Worm (Caenorhabditis elegans) whole organism, dauer: ENCODE data around the gene ugt-55.

Source experiments
- unc-62 ChIP-seq: sonication (generic microtip); optimal IDR thresholded peaks from 2 replicates; lab custom pipeline; 2017; ENCODE audit warnings: missing biosample characterization, missing genetic modification reagents, missing genetic modification characterization

The ugt-55 gene

DNA sequence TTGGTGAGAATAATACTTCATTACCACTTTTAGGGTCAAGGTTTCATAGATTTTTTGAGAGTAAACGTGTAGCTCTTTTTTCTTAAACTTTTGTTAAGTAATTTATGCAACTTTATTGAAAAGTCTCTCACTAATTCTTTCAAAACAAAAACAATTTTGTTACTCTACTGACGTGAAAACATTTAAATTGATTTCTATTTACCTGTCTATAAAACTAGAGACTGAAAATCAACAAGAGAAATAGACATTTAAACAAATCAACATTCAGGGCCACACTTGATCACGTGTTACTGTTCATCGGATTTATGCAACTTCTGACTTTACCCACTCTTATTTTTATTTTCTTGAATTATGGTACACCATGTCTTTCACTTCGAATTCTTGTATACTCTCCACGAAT lies at the start of gene ugt-55:
Gene ugt-55 (plus strand): TSS at position 301 of the 400 bp plus-strand sequence.
- TF ChIP-seq unc-62 (GFP tag; lab: Kevin White, UChicago): no peak

DNA sequence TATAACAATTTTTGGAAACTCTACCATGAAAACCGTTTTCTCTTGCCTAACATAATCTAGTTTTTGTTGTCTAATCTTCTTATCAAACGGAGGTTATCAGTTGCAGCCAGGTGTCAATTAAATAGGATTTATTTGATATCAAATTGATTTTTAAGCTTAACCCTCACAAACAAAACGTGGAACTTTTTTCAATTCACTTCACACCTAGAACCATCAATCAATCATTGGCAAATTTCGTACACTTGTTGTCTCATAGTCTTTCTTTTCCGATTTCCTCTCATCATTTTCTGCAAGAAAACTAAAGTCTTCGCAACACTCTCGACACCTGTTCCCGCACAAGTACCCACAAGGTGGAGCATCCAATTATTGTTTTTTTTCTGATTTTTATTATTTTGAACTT lies 47.8 kb upstream of the ugt-55 start:
- TF ChIP-seq unc-62 (GFP tag; lab: Kevin White, UChicago): no peak

DNA sequence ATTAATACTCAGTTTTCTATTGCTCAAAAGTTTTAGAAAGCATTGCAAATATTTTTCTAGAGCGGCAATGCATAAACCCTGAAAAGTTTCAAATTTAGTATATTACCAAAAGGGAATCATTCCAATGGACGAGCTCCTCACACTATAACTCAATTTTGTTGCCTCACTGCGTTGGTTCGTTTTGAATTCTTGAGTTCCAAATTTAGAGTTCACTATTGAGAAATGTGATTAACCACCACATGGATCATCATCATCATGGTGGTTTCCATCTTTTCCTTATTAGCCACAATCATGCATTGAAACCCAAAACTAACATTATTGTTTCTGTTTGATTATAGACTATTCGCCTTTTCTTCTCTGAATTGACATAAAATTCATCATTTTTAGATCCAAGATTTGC lies 46.5 kb upstream of the ugt-55 start:
- no peak for TF ChIP-seq unc-62 (GFP tag; lab: Kevin White, UChicago)

DNA sequence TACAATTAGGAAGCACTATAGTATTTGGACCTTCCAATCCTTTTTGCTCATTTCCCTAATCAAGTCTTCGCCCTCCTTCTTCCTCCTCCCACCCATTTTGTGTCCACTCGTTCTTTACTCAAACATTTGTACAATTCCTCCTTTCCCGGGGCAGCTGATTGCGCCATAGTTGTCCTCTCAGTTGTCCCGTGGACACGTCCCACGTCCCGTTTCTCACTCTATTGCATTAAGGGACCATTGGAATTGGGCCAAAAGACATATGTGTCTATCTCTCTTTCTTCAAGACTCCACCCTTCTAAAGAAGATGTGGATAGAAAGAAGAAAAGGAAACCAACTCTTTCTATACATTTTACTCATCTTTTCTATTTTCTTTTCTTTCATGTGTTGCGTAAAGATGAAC lies 45.4 kb upstream of the ugt-55 start:
- TF ChIP-seq unc-62 (GFP tag; lab: Kevin White, UChicago): no peak

DNA sequence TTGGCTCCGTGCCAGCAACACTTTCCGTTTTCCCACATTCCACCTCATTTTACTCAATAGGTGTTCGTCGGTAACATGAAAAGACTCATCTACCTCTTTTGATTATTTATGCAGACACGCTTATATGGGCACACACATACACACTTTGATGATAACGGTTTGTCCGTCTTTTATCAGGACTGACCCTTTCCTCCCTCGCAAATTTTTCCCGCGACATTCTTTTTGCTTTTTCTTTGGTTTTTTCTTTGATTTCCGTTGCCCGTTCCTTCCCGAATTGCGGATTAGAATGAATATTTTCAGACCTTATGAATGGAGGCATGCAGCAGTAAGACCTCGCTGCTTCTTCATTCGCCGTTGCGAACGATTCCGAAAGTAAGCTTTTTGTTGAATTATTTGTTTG lies 43.5 kb upstream of the ugt-55 start, which contains the start of gene vab-8:
Gene vab-8 (plus strand): TSS at position 301 of the 400 bp plus-strand sequence.
- no peak for TF ChIP-seq unc-62 (GFP tag; lab: Kevin White, UChicago)

DNA sequence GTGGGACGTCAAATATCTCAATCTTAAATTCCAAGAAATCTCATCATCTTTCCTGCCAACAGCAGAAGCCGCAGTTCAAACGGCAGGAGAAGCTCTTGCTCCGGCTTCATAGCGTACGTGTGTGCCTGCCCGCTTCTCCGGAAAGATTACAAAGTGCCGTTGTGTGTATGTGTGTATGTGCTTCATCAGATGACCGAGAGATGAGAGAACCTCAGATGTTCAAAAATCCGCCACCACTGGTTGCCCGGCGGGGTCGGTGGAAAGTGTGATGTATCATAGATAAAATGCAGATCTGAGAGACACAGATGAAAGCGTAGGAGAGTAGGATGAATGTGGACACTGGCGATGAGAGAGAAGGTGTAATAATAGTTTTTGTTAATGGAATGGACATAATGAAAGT lies 23.1 kb upstream of the ugt-55 start:
- TF ChIP-seq unc-62 (GFP tag; lab: Kevin White, UChicago): no peak

DNA sequence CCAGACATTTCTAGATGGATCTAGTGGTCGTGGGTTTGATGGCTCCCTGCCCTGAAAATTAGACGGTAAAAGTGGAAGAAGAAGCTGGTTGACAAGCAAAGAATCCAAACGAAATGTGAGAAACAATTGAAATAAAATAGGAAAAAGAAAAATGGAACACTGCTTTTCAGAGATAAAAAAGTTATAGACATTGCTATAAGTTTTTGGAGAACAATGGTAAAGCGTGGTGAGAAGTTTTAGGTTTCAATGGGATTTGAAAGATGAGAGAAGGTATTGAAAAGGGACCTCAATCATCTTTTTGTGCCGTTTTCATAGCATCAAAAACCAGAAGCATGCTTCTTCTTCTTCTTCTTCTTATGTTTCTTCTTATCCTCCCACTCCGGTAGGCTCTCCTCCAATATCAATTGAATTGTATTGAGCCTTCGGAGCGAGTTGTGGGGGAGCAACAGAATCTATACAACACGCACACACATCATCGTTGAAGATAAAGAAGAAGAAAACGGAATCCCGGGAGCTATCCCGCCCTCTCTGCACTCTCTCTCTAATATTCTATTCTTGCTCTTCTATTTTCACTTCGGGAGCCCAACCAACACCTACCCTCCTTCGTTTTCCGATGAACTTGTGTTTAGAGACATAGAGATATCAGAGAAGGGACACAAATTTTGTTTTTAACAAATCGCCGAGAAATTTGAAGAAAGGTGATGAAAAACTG lies 22.0 kb upstream of the ugt-55 start, which contains the start of gene myo-3:
Gene myo-3 (minus strand): TSS at position 51 of the 712 bp plus-strand sequence.
- TF ChIP-seq unc-62 (GFP tag; lab: Kevin White, UChicago): no peak

DNA sequence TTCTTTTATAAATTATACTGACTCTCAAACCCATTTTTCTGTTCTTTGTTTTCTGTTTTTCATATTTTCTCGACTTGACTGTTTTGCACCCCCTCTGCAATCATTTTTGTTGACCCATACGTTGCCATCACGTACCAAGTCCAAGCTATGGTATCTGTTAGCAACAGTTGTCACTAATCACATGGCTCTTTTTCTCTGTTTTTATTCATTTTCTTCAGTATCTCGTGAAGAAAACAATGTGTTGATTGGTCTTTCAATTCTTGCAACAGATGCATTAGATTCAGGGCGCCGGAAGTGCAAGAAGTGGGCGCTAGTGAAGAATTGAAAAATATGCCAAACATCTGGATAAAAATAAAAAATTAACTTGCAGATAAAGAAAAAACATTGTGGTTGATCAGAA lies 21.0 kb upstream of the ugt-55 start:
- no peak for TF ChIP-seq unc-62 (GFP tag; lab: Kevin White, UChicago)

DNA sequence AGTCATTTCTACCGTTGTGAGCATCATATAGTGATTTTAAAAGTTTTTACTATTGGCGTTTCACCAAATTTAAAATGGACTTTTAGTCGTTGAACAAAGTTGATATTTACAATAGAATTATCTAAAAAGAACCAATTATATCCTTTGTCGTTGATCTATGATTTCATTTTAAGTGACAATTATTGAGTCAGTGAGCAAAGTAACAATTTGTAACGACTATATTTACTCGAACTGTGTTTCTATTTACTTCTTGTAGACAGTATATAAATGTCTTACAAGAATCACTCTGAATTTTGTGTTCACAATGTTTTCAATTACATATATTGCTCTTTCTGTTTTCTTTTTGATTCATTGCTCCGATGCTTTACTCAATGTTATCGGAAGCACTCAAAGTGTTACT lies 15.4 kb upstream of the ugt-55 start, which contains the start of gene ttr-22:
Gene ttr-22 (plus strand): TSS at position 301 of the 400 bp plus-strand sequence.
- no peak for TF ChIP-seq unc-62 (GFP tag; lab: Kevin White, UChicago)

DNA sequence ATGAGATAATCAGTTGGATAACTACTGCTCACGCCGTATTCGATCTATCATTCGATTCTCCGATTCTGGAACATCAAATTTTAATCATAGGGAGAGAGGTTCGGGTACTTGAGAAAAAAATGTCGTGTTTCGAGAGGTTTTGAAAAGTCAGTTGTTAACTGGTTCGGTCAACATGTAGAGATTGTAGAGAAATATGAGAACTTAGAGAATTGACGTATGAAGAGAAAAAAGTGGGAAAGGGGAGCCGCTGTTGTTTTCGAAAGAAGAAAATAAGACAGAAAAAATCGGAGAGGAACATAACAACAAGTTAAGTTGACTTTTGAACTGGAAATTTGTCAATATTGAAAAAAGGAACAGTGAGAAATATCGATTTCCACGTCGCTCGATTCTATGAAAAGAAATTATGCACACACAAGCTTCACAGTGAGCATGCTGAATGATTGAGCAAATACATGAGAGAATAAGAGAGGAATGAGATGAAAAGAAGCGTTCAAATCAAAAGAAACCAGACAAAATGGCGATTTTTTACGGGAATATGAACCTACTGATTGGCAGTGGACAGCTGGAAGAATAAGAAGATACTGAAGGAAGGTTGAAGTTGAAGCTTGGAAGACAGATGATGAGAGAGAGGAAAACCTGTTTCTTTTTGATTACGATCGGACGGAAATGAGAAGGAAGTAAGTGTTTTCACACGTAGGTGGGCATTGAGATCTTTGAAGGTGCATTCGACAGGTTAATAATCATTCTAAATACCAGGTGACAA lies 11.3 kb upstream of the ugt-55 start, which contains the start of the genes T04H1.13, slfl-5 and rad-50:
Gene T04H1.13 (minus strand): TSS at position 51 of the 763 bp plus-strand sequence.
Gene slfl-5 (minus strand): TSS at position 65 of the 763 bp plus-strand sequence.
Gene rad-50 (plus strand): TSS at position 667 of the 763 bp plus-strand sequence.
- no peak for TF ChIP-seq unc-62 (GFP tag; lab: Kevin White, UChicago)

DNA sequence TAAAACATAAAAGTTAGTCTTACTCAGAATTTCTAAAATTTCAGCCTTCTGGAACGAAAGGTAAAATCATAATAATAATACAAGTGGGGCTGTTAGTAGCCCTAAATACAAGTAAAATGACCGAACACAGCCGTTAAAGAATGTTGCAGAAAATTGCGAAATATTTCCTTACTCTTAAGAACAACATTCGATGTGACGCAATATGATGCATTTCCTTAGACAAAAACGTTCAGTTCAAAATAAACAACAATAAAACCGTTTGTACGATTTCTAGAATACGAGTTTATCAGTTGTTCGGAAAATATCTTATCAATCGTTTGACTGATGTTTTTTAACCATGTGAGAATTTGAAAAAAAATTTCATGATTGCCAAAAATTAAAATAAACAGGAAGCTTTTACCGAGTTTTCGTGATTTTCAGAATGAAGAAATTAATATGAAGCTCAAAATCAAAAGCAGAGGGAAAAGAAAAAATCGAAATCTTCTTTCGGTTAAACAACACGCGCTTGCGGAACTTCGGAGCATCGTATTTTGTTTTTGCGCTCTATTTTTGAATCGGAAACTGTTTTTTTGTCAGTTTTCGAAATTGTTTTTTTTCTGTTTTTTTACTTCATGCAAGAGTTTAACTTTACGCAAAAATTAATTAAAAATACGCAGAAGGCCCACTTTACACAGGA lies 10.6 kb upstream of the ugt-55 start:
- TF ChIP-seq unc-62 (GFP tag; lab: Kevin White, UChicago): no peak

DNA sequence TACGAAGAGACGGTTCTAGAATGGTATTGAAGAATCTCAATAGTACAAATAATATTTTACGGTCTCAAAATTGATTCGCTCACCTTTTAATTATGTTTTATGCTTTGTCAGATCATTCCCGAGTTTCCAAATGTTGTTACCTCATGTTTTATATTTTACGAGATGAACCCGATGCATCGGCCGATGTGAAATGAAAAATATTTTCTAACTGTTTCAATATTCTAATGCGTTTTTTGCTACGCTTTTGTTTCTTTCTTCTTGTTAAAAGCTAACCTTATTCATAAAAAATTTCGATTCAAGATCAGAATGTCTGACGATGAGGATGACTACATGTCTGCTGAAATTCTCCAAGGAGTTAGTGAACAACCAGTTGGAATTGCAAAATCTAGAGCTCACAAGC lies 5.5 kb upstream of the ugt-55 start, which contains the start of gene T04H1.5:
Gene T04H1.5 (plus strand): TSS at position 301 of the 400 bp plus-strand sequence.
- TF ChIP-seq unc-62 (GFP tag; lab: Kevin White, UChicago): no peak

DNA sequence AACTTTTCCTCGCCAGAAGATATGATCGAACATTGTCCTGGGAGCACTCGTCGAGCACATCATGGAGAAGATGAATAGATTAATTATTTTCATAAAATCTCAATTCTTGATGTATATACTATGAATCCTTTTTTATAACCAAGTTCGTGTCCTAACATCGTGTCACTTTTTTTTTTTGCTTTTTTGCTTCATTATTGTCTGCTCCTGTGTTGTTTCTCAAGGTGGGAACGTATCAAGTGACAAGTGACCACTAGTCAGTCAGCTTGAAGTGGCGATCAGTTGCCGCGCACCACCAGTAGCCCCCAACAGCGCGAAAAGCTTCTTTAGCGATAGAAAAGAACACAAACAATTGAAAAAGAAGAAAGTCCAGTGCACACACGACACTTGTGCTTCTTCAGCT lies 4.2 kb upstream of the ugt-55 start, which contains the start of gene lrx-1:
Gene lrx-1 (plus strand): TSS at position 301 of the 400 bp plus-strand sequence.
- no peak for TF ChIP-seq unc-62 (GFP tag; lab: Kevin White, UChicago)

DNA sequence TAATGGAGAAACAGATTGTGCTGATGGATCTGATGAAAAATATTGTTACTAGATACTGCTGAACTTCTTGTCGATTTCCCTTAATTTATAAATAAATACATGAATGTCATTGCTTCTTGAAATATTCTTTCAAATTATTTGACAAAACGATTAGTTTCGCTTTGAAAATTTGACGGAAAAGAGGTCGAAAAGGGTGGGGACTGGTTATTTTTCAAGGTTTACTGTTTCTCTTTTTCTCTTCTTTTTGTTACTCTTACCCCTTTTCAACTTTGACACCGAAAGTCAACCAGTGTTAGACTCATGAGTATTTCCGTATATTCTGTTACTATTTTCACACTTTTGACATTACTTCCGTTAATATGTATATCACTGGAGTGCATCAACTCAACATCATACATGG lies 1.2 kb upstream of the ugt-55 start, which contains the start of gene T04H1.12:
Gene T04H1.12 (plus strand): TSS at position 301 of the 400 bp plus-strand sequence.
- no peak for TF ChIP-seq unc-62 (GFP tag; lab: Kevin White, UChicago)

DNA sequence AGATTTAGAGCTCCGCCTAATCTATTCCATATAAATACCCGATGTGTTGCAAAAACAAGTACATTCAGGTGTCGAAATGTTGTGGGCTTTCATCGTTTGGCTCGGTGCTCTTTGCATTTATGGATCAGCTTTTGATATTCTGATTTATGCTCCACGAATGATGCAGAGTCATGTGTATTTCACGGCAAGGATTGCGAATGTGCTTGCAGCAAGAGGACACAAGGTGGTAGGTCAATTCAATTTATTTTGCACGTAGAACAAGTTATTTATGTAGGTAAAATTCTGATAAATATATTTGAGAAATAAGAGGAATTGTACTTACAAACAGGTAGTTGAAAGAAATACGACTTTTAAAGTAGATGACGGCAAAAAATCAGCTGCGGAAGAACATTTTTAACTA lies 2.4 kb downstream of the ugt-55 start, which contains the start of gene ugt-56:
Gene ugt-56 (plus strand): TSS at position 61 of the 400 bp plus-strand sequence.
- no peak for TF ChIP-seq unc-62 (GFP tag; lab: Kevin White, UChicago)
